Worm (Caenorhabditis elegans) whole organism, L4/young adult: ENCODE measurements around the gene ebax-1.

ENCODE experiments used
- W03F9.2 ChIP-seq: fragments of 150-350 bp; optimal IDR thresholded peaks from 2 replicates; lab custom pipeline; 2014; ENCODE audit warnings: missing biosample characterization, missing genetic modification characterization
- him-1 ChIP-seq: sonication (generic microtip); optimal IDR thresholded peaks from 2 replicates; lab custom pipeline; 2016; ENCODE audit warnings: missing genotype, missing genetic modification reagents, missing genetic modification characterization, missing compliant biosample characterization

DNA sequence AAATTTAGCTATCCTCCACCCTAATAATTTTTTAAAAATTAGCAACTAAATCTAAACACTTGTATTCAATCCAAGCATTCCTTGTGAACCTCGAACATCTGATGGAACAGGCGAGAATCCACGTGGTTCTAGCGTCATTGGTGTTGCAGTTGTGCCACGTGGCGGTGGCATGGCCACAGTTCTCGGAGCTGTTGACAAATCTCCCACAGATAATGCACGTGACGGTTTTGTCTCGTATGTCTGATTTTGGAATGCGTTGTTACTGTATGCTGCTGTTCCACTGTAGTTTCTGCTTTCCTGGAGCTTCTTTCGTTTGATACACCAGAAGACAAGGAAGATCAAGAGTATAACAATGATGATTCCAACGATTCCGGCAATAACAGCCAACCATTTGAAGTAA lies 9.3 kb downstream of the ebax-1 start:
- no peak for TF ChIP-seq him-1 (tag; lab: Kevin White, UChicago)
- TF ChIP-seq W03F9.2 (tag; lab: Kevin White, UChicago): no peak
